Worm (Caenorhabditis elegans) whole organism, L1 larva: ENCODE results near the gene pqn-25.
A peak's percentile ranks its signal among the peaks of the same experiment; 100 is the strongest.

Source experiments
- C04F5.9 ChIP-seq: sonication (generic microtip); optimal IDR thresholded peaks from 2 replicates; lab custom pipeline; 2016; ENCODE audit warnings: missing genetic modification characterization, missing compliant biosample characterization
- C16A3.4 ChIP-seq: fragments of 150-350 bp; optimal IDR thresholded peaks from 2 replicates; lab custom pipeline; 2014; ENCODE audit warnings: missing biosample characterization, missing genetic modification characterization
- C34B4.2 ChIP-seq: sonication (generic microtip); optimal IDR thresholded peaks from 2 replicates; lab custom pipeline; 2017; ENCODE audit warnings: mild to moderate bottlenecking, missing genetic modification characterization, missing compliant biosample characterization
- F16B12.6 ChIP-seq: fragments of 150-350 bp; optimal IDR thresholded peaks from 2 replicates; lab custom pipeline; 2014; ENCODE audit warnings: missing biosample characterization, missing genetic modification characterization
- Y116A8C.19 ChIP-seq: sonication (generic microtip); optimal IDR thresholded peaks from 2 replicates; lab custom pipeline; 2016; ENCODE audit warnings: missing compliant biosample characterization, missing genetic modification characterization, borderline replicate concordance
- alr-1 ChIP-seq: fragments of 200-800 bp; sonication (Bioruptor generic); optimal IDR thresholded peaks from 2 replicates; lab custom pipeline; 2018; ENCODE audit warnings: borderline replicate concordance, mild to moderate bottlenecking, missing genetic modification characterization, missing compliant biosample characterization
- aly-2 ChIP-seq: fragments of 150-350 bp; optimal IDR thresholded peaks from 2 replicates; lab custom pipeline; 2014; ENCODE audit warnings: missing biosample characterization, missing genetic modification characterization
- ama-1 ChIP-seq: fragments of 150-350 bp; optimal IDR thresholded peaks from 2 replicates; lab custom pipeline; 2014
- blmp-1 ChIP-seq: fragments of 150-350 bp; optimal IDR thresholded peaks from 2 replicates; lab custom pipeline; 2014; ENCODE audit warnings: missing biosample characterization, missing genetic modification characterization
- ceh-82 ChIP-seq, 3 experiments: fragments of 150-350 bp in 1 of 3; sonication (generic microtip) in 2 of 3; optimal IDR thresholded peaks; 2 replicates each; lab custom pipeline; 2014 to 2017; ENCODE audit warnings: missing biosample characterization in 3 of 3, missing genetic modification characterization in 3 of 3
- ceh-90 ChIP-seq: sonication (generic microtip); optimal IDR thresholded peaks from 2 replicates; lab custom pipeline; 2016; ENCODE audit warnings: missing genetic modification characterization, missing compliant biosample characterization
- dsc-1 ChIP-seq: sonication (generic microtip); optimal IDR thresholded peaks from 2 replicates; lab custom pipeline; 2016; ENCODE audit warnings: mild to moderate bottlenecking, missing genetic modification characterization, missing compliant biosample characterization
- efl-3 ChIP-seq: fragments of 200-800 bp; sonication (Bioruptor generic); optimal IDR thresholded peaks from 2 replicates; lab custom pipeline; 2018; ENCODE audit warnings: mild to moderate bottlenecking, missing genetic modification characterization, missing compliant biosample characterization
- egl-13 ChIP-seq: sonication (generic microtip); optimal IDR thresholded peaks from 2 replicates; lab custom pipeline; 2016; ENCODE audit warnings: missing genotype, missing genetic modification reagents, missing genetic modification characterization, missing compliant biosample characterization
- egl-27 ChIP-seq, 2 experiments: fragments of 150-350 bp in 1 of 2; sonication (generic microtip); optimal IDR thresholded peaks; 3 replicates each; lab custom pipeline; 2017 to 2018; ENCODE audit warnings: missing biosample characterization in 2 of 2, missing genetic modification characterization in 2 of 2, missing genetic modification reagents in 2 of 2
- elt-2 ChIP-seq: sonication (generic microtip); optimal IDR thresholded peaks from 2 replicates; lab custom pipeline; 2016; ENCODE audit warnings: missing genetic modification characterization, mild to moderate bottlenecking, inconsistent platforms, missing compliant biosample characterization, missing genetic modification reagents
- elt-3 ChIP-seq, 6 experiments: fragments of 150-350 bp in 1 of 6; sonication (generic microtip); optimal IDR thresholded peaks; 2 replicates each; lab custom pipeline; 2017 to 2018; ENCODE audit warnings: missing biosample characterization in 6 of 6, missing genetic modification characterization in 6 of 6, inconsistent platforms in 1 of 6
- ets-5 ChIP-seq: fragments of 200-800 bp; sonication (Bioruptor generic); IDR thresholded peaks from 2 replicates; pipeline ENCODE4 v1.3.6; 2022; ENCODE audit warnings: missing genetic modification characterization, missing compliant biosample characterization
- fkh-10 ChIP-seq: sonication (generic microtip); optimal IDR thresholded peaks from 2 replicates; lab custom pipeline; 2017; ENCODE audit warnings: missing biosample characterization, missing genetic modification reagents, missing genetic modification characterization
- fkh-8 ChIP-seq: sonication (generic microtip); optimal IDR thresholded peaks from 2 replicates; lab custom pipeline; 2016; ENCODE audit warnings: mild to moderate bottlenecking, missing genetic modification characterization, missing compliant biosample characterization
- fos-1 ChIP-seq: fragments of 150-350 bp; optimal IDR thresholded peaks from 2 replicates; lab custom pipeline; 2014; ENCODE audit warnings: missing biosample characterization, missing genetic modification characterization
- grh-1 ChIP-seq: fragments of 200-800 bp; sonication (Bioruptor generic); IDR thresholded peaks from 2 replicates; pipeline ENCODE4 v1.3.6; 2022; ENCODE audit warnings: missing genetic modification reagents, missing genetic modification characterization, missing compliant biosample characterization
- hlh-4 ChIP-seq: sonication (generic microtip); optimal IDR thresholded peaks from 2 replicates; lab custom pipeline; 2016; ENCODE audit warnings: mild to moderate bottlenecking, missing genetic modification characterization, missing compliant biosample characterization
- hpl-2 ChIP-seq: fragments of 150-350 bp; optimal IDR thresholded peaks from 2 replicates; lab custom pipeline; 2014; ENCODE audit warnings: missing biosample characterization, missing genetic modification reagents, missing genetic modification characterization
- irx-1 ChIP-seq: sonication (generic microtip); optimal IDR thresholded peaks from 2 replicates; lab custom pipeline; 2016; ENCODE audit warnings: missing genetic modification characterization, missing compliant biosample characterization
- lin-14 ChIP-seq: fragments of 200-800 bp; sonication (Bioruptor generic); optimal IDR thresholded peaks from 2 replicates; lab custom pipeline; 2018; ENCODE audit warnings: mild to moderate bottlenecking, missing genetic modification characterization, moderate library complexity, missing compliant biosample characterization
- lin-35 ChIP-seq, 2 experiments: fragments of 150-350 bp; optimal IDR thresholded peaks; 2 replicates each; lab custom pipeline; 2014; ENCODE audit warnings: missing biosample characterization in 2 of 2, missing genetic modification characterization in 2 of 2, missing genetic modification reagents in 2 of 2
- lin-39 ChIP-seq: fragments of 150-350 bp; optimal IDR thresholded peaks from 2 replicates; lab custom pipeline; 2014; ENCODE audit warnings: missing biosample characterization, missing genetic modification reagents, missing genetic modification characterization
- lir-3 ChIP-seq: sonication (generic microtip); optimal IDR thresholded peaks from 2 replicates; lab custom pipeline; 2016; ENCODE audit warnings: mild to moderate bottlenecking, missing genetic modification characterization, moderate library complexity, missing compliant biosample characterization; ENCODE audit not compliant: poor library complexity
- lsy-2 ChIP-seq, 2 experiments: fragments of 150-350 bp; optimal IDR thresholded peaks; 2 replicates each; lab custom pipeline; 2014; ENCODE audit warnings: missing biosample characterization in 2 of 2, missing genetic modification characterization in 2 of 2
- mdl-1 ChIP-seq, 2 experiments: fragments of 150-350 bp; optimal IDR thresholded peaks; 2 replicates each; lab custom pipeline; 2014 to 2017; ENCODE audit warnings: missing biosample characterization in 2 of 2, missing genetic modification characterization in 2 of 2, inconsistent platforms in 1 of 2
- mep-1 ChIP-seq: fragments of 150-350 bp; optimal IDR thresholded peaks from 2 replicates; lab custom pipeline; 2014; ENCODE audit warnings: missing biosample characterization, missing genetic modification characterization
- nhr-11 ChIP-seq: fragments of 150-350 bp; optimal IDR thresholded peaks from 2 replicates; lab custom pipeline; 2014; ENCODE audit warnings: missing biosample characterization, missing genetic modification characterization
- nhr-12 ChIP-seq: sonication (generic microtip); optimal IDR thresholded peaks from 2 replicates; lab custom pipeline; 2017; ENCODE audit warnings: missing biosample characterization, missing genetic modification characterization
- nhr-19 ChIP-seq: fragments of 200-800 bp; sonication (Bioruptor generic); conservative IDR thresholded peaks from 2 replicates; pipeline ENCODE4 v1.3.6; 2022; ENCODE audit warnings: missing genetic modification characterization, missing compliant biosample characterization
- nhr-237 ChIP-seq: fragments of 150-350 bp; optimal IDR thresholded peaks from 2 replicates; lab custom pipeline; 2014; ENCODE audit warnings: missing biosample characterization, missing genetic modification characterization
- nhr-47 ChIP-seq: sonication (generic microtip); optimal IDR thresholded peaks from 2 replicates; lab custom pipeline; 2016; ENCODE audit warnings: mild to moderate bottlenecking, missing genetic modification characterization, moderate library complexity, missing compliant biosample characterization
- nhr-71 ChIP-seq: sonication (generic microtip); optimal IDR thresholded peaks from 2 replicates; lab custom pipeline; 2016; ENCODE audit warnings: mild to moderate bottlenecking, missing genetic modification characterization, moderate library complexity, missing compliant biosample characterization
- nhr-77 ChIP-seq: fragments of 150-350 bp; optimal IDR thresholded peaks from 2 replicates; lab custom pipeline; 2014; ENCODE audit warnings: missing biosample characterization, missing genetic modification characterization
- nhr-84 ChIP-seq: sonication (generic microtip); optimal IDR thresholded peaks from 2 replicates; lab custom pipeline; 2017; ENCODE audit warnings: missing biosample characterization, missing genetic modification characterization
- nhr-85 ChIP-seq: sonication (generic microtip); peaks from one replicate; lab custom pipeline; 2016; ENCODE audit warnings: missing genetic modification characterization, inconsistent platforms, missing compliant biosample characterization
- pag-3 ChIP-seq: sonication (generic microtip); optimal IDR thresholded peaks from 2 replicates; lab custom pipeline; 2017; ENCODE audit warnings: missing genetic modification characterization, mild to moderate bottlenecking, missing compliant biosample characterization, antibody characterized with exemption, borderline replicate concordance; ENCODE audit not compliant: insufficient read depth
- pax-3 ChIP-seq: fragments of 200-800 bp; sonication (Bioruptor generic); optimal IDR thresholded peaks from 2 replicates; lab custom pipeline; 2018; ENCODE audit warnings: mild to moderate bottlenecking, missing genetic modification characterization, moderate library complexity, missing compliant biosample characterization
- rnt-1 ChIP-seq: sonication (generic microtip); optimal IDR thresholded peaks from 2 replicates; lab custom pipeline; 2016; ENCODE audit warnings: mild to moderate bottlenecking, missing genetic modification characterization, moderate library complexity, missing compliant biosample characterization
- skn-1 ChIP-seq: fragments of 150-350 bp; optimal IDR thresholded peaks from 2 replicates; lab custom pipeline; 2014; ENCODE audit warnings: missing biosample characterization, missing genetic modification characterization
- sox-4 ChIP-seq: sonication (generic microtip); optimal IDR thresholded peaks from 2 replicates; lab custom pipeline; 2016; ENCODE audit warnings: missing genetic modification characterization, missing compliant biosample characterization
- sup-37 ChIP-seq: fragments of 200-800 bp; sonication (Bioruptor generic); optimal IDR thresholded peaks from 2 replicates; lab custom pipeline; 2018; ENCODE audit warnings: mild to moderate bottlenecking, missing genetic modification characterization, missing compliant biosample characterization
- tbx-2 ChIP-seq: sonication (generic microtip); optimal IDR thresholded peaks from 2 replicates; lab custom pipeline; 2016; ENCODE audit warnings: missing genetic modification characterization, missing compliant biosample characterization
- unc-30 ChIP-seq: sonication (generic microtip); optimal IDR thresholded peaks from 2 replicates; lab custom pipeline; 2017; ENCODE audit warnings: missing biosample characterization, missing genetic modification characterization
- unc-62 ChIP-seq: fragments of 150-350 bp; optimal IDR thresholded peaks from 2 replicates; lab custom pipeline; 2014; ENCODE audit warnings: missing biosample characterization, missing genetic modification reagents, missing genetic modification characterization
- unc-86 ChIP-seq: sonication (generic microtip); optimal IDR thresholded peaks from 2 replicates; lab custom pipeline; 2016; ENCODE audit warnings: missing genetic modification characterization, missing compliant biosample characterization
- ztf-4 ChIP-seq: fragments of 150-350 bp; optimal IDR thresholded peaks from 2 replicates; lab custom pipeline; 2014; ENCODE audit warnings: missing biosample characterization, missing genetic modification characterization

pqn-25 gene

ce11 chrIII:5502915-5503575, 9.4 kb downstream of the pqn-25 start (continued):
- TF ChIP-seq sox-4 (tag; lab: Kevin White, UChicago) (no peak), nhr-71 (tag; lab: Kevin White, UChicago) (peak; percentile 68), nhr-85 (tag; lab: Kevin White, UChicago) (peak; percentile 82), egl-27 (tag; optimal IDR thresholded peaks at IDR 0.05; lab: Kevin White, UChicago) (peak in 1 of 2 experiments; percentile 20), grh-1 (no peak), ceh-82 (tag; optimal IDR thresholded peaks at IDR 0.05; lab: Kevin White, UChicago) (peak in 2 of 3 experiments; percentile 55 to 56), C34B4.2 (tag; lab: Kevin White, UChicago) (no peak), dsc-1 (tag; lab: Kevin White, UChicago) (peak; percentile 38), pag-3 (tag; lab: Kevin White, UChicago) (peak; percentile 38), mdl-1 (tag; optimal IDR thresholded peaks at IDR 0.05; lab: Kevin White, UChicago) (peak in 1 of 2 experiments; percentile 25), fkh-8 (peak; percentile 40), alr-1 (no peak), mep-1 (tag; lab: Kevin White, UChicago) (peak; percentile 57), lir-3 (tag; lab: Kevin White, UChicago) (peak; percentile 4), Y116A8C.19 (tag; lab: Kevin White, UChicago) (no peak), irx-1 (tag; lab: Kevin White, UChicago) (peak; percentile 27), C04F5.9 (tag; lab: Kevin White, UChicago) (no peak), lin-35 (GFP tag; optimal IDR thresholded peaks at IDR 0.05; lab: Kevin White, UChicago) (peak; percentile 30 to 64), rnt-1 (tag; lab: Kevin White, UChicago) (peak; percentile 40), lin-39 (tag; lab: Kevin White, UChicago) (no peak), C16A3.4 (tag; lab: Kevin White, UChicago) (no peak), elt-2 (tag; lab: Kevin White, UChicago) (peak; percentile 87), nhr-84 (tag; lab: Kevin White, UChicago) (no peak), blmp-1 (peak; percentile 72), ama-1 (peak; percentile 81), skn-1 (tag; lab: Kevin White, UChicago) (peak; percentile 51), aly-2 (tag; lab: Kevin White, UChicago) (no peak), nhr-47 (tag; lab: Kevin White, UChicago) (no peak), lin-14 (GFP tag; lab: Kevin White, UChicago) (peak; percentile 86), nhr-77 (no peak), lsy-2 (tag; optimal IDR thresholded peaks at IDR 0.05; lab: Kevin White, UChicago) (peak; percentile 10 to 61), fos-1 (no peak), hlh-4 (tag; lab: Kevin White, UChicago) (no peak), F16B12.6 (tag; lab: Kevin White, UChicago) (no peak), nhr-11 (tag; lab: Kevin White, UChicago) (no peak), unc-30 (no peak), nhr-12 (tag; lab: Kevin White, UChicago) (no peak), nhr-19 (GFP tag; lab: Robert Waterston, UW) (peak; percentile 6), pax-3 (tag; lab: Kevin White, UChicago) (peak; percentile 43), ets-5 (no peak), unc-86 (no peak), egl-13 (no peak), sup-37 (GFP tag; lab: Kevin White, UChicago) (no peak), hpl-2 (no peak), efl-3 (no peak), elt-3 (tag; optimal IDR thresholded peaks at IDR 0.05; lab: Kevin White, UChicago) (peak in 3 of 6 experiments; percentile 13 to 67 (median 52)), nhr-237 (no peak), ztf-4 (tag; lab: Kevin White, UChicago) (no peak), unc-62 (GFP tag; lab: Kevin White, UChicago) (no peak), ceh-90 (tag; lab: Kevin White, UChicago) (no peak), tbx-2 (tag; lab: Kevin White, UChicago) (peak; percentile 37), fkh-10 (GFP tag; lab: Kevin White, UChicago) (no peak)
